Worm (Caenorhabditis elegans) whole organism, L4 larva: ENCODE measurements around the gene Y54G2A.77.

Experiments
- F10B5.3 ChIP-seq: sonication (generic microtip); optimal IDR thresholded peaks from 2 replicates; lab custom pipeline; 2016; ENCODE audit warnings: mild to moderate bottlenecking, missing genetic modification characterization, missing compliant biosample characterization
- F26F4.8 ChIP-seq: fragments of 200-800 bp; sonication (Bioruptor generic); conservative IDR thresholded peaks from 2 replicates; pipeline ENCODE4 v1.3.6; 2022; ENCODE audit warnings: missing genetic modification characterization, missing compliant biosample characterization
- T26A8.4 ChIP-seq: fragments of 200-800 bp; sonication (Bioruptor generic); IDR thresholded peaks from 2 replicates; pipeline ENCODE4 v1.3.6; 2022; ENCODE audit warnings: missing genetic modification characterization, missing compliant biosample characterization
- Y105C5A.15 ChIP-seq: fragments of 200-800 bp; sonication (Bioruptor generic); IDR thresholded peaks from 2 replicates; pipeline ENCODE4 v1.3.6; 2022; ENCODE audit warnings: missing genetic modification characterization, missing compliant biosample characterization
- Y5F2A.4 ChIP-seq: fragments of 200-800 bp; sonication (Bioruptor generic); optimal IDR thresholded peaks from 2 replicates; lab custom pipeline; 2018; ENCODE audit warnings: mild to moderate bottlenecking, missing genetic modification characterization, missing compliant biosample characterization
- ZK546.5 ChIP-seq, 2 experiments: sonication (generic microtip); optimal IDR thresholded peaks; 2 replicates each; lab custom pipeline; 2017; ENCODE audit warnings: missing biosample characterization in 2 of 2, missing genetic modification characterization in 2 of 2
- aly-2 ChIP-seq: sonication (generic microtip); optimal IDR thresholded peaks from 2 replicates; lab custom pipeline; 2018; ENCODE audit warnings: missing biosample characterization, missing genetic modification characterization
- ama-1 ChIP-seq: fragments of 150-350 bp; optimal IDR thresholded peaks from 2 replicates; lab custom pipeline; 2014; ENCODE audit warnings: inconsistent platforms, mixed read lengths
- arid-1 ChIP-seq: fragments of 200-800 bp; sonication (Bioruptor generic); conservative IDR thresholded peaks from 2 replicates; pipeline ENCODE4 v1.3.6; 2022; ENCODE audit warnings: missing genetic modification reagents, missing genetic modification characterization, missing compliant biosample characterization
- ceh-20 ChIP-seq: fragments of 200-800 bp; sonication (Bioruptor generic); IDR thresholded peaks from 2 replicates; pipeline ENCODE4 v1.3.6; 2022; ENCODE audit warnings: missing genetic modification reagents, missing genetic modification characterization, missing compliant biosample characterization
- ceh-28 ChIP-seq: fragments of 150-350 bp; optimal IDR thresholded peaks from 2 replicates; lab custom pipeline; 2014; ENCODE audit warnings: missing biosample characterization, missing genetic modification reagents, missing genetic modification characterization
- ceh-32 ChIP-seq: sonication (generic microtip); optimal IDR thresholded peaks from 2 replicates; lab custom pipeline; 2016; ENCODE audit warnings: mild to moderate bottlenecking, missing genetic modification characterization, missing compliant biosample characterization; ENCODE audit not compliant: poor library complexity
- ceh-82 ChIP-seq: sonication (generic microtip); optimal IDR thresholded peaks from 2 replicates; lab custom pipeline; 2017; ENCODE audit warnings: missing biosample characterization, missing genetic modification characterization
- ces-1 ChIP-seq: fragments of 150-350 bp; sonication (generic microtip); optimal IDR thresholded peaks from 4 replicates; lab custom pipeline; 2014; ENCODE audit warnings: missing biosample characterization, missing genetic modification reagents, missing genetic modification characterization
- cey-2 ChIP-seq: sonication (generic microtip); optimal IDR thresholded peaks from 3 replicates; lab custom pipeline; 2017; ENCODE audit warnings: missing genetic modification characterization, mild to moderate bottlenecking, missing compliant biosample characterization, antibody characterized with exemption, borderline replicate concordance; ENCODE audit not compliant: insufficient read depth
- ctbp-1 ChIP-seq: fragments of 200-800 bp; sonication (Bioruptor generic); IDR thresholded peaks from 2 replicates; pipeline ENCODE4 v1.3.6; 2022; ENCODE audit warnings: missing genetic modification reagents, missing genetic modification characterization, missing compliant biosample characterization
- daf-8 ChIP-seq: fragments of 200-800 bp; sonication (Bioruptor generic); IDR thresholded peaks from 2 replicates; pipeline ENCODE4 v1.3.6; 2022; ENCODE audit warnings: missing genetic modification characterization, missing compliant biosample characterization
- dmd-8 ChIP-seq: fragments of 200-800 bp; sonication (Bioruptor generic); IDR thresholded peaks from 2 replicates; pipeline ENCODE4 v1.3.6; 2022; ENCODE audit warnings: missing genetic modification characterization, missing compliant biosample characterization
- dmd-9 ChIP-seq: fragments of 200-800 bp; sonication (Bioruptor generic); IDR thresholded peaks from 2 replicates; pipeline ENCODE4 v1.3.6; 2022; ENCODE audit warnings: missing genetic modification reagents, missing genetic modification characterization, missing compliant biosample characterization
- duxl-1 ChIP-seq: sonication (generic microtip); optimal IDR thresholded peaks from 2 replicates; lab custom pipeline; 2016; ENCODE audit warnings: mild to moderate bottlenecking, missing genetic modification characterization, moderate library complexity, missing compliant biosample characterization; ENCODE audit not compliant: poor library complexity
- egl-27 ChIP-seq: sonication (generic microtip); optimal IDR thresholded peaks from 3 replicates; lab custom pipeline; 2017; ENCODE audit warnings: missing biosample characterization, missing genetic modification reagents, missing genetic modification characterization
- hif-1 ChIP-seq, 2 experiments: sonication (generic microtip); optimal IDR thresholded peaks; 2 replicates each; lab custom pipeline; 2016 to 2017; ENCODE audit warnings: missing compliant biosample characterization in 2 of 2, missing genetic modification characterization in 2 of 2, missing genetic modification reagents in 2 of 2, missing genotype in 2 of 2, mild to moderate bottlenecking in 1 of 2
- jun-1 ChIP-seq: fragments of 150-350 bp; optimal IDR thresholded peaks from 2 replicates; lab custom pipeline; 2014; ENCODE audit warnings: missing biosample characterization, missing genetic modification reagents, missing genetic modification characterization
- lin-1 ChIP-seq: fragments of 200-800 bp; sonication (Bioruptor generic); IDR thresholded peaks from 2 replicates; pipeline ENCODE4 v1.3.6; 2022; ENCODE audit warnings: missing genetic modification reagents, missing genetic modification characterization, missing compliant biosample characterization
- lin-13 ChIP-seq: fragments of 150-350 bp; optimal IDR thresholded peaks from 2 replicates; lab custom pipeline; 2014; ENCODE audit warnings: missing biosample characterization, missing genetic modification reagents, missing genetic modification characterization
- lin-15B ChIP-seq: fragments of 150-350 bp; sonication (generic microtip); optimal IDR thresholded peaks from 3 replicates; lab custom pipeline; 2014; ENCODE audit warnings: missing biosample characterization, missing genetic modification characterization
- lin-29 ChIP-seq: fragments of 200-800 bp; sonication (Bioruptor generic); IDR thresholded peaks from 2 replicates; pipeline ENCODE4 v1.3.6; 2022; ENCODE audit warnings: missing genetic modification reagents, missing genetic modification characterization, missing compliant biosample characterization
- lin-38 ChIP-seq: fragments of 200-800 bp; sonication (Bioruptor generic); IDR thresholded peaks from 2 replicates; pipeline ENCODE4 v1.3.6; 2022; ENCODE audit warnings: missing genetic modification reagents, missing genetic modification characterization, missing compliant biosample characterization
- lsy-2 ChIP-seq, 2 experiments: fragments of 150-350 bp in 1 of 2; sonication (generic microtip) in 1 of 2; optimal IDR thresholded peaks; 2 replicates each; lab custom pipeline; 2014 to 2017; ENCODE audit warnings: missing biosample characterization in 2 of 2, missing genetic modification characterization in 2 of 2
- mdl-1 ChIP-seq, 2 experiments: fragments of 150-350 bp in 1 of 2; sonication (generic microtip) in 1 of 2; optimal IDR thresholded peaks; 2 replicates each; lab custom pipeline; 2014 to 2017; ENCODE audit warnings: missing biosample characterization in 2 of 2, missing genetic modification characterization in 2 of 2
- mdt-29 ChIP-seq: fragments of 200-800 bp; sonication (Bioruptor generic); IDR thresholded peaks from 2 replicates; pipeline ENCODE4 v1.3.6; 2022; ENCODE audit warnings: missing genetic modification reagents, missing genetic modification characterization, missing compliant biosample characterization
- mep-1 ChIP-seq: fragments of 150-350 bp; sonication (generic microtip); optimal IDR thresholded peaks from 3 replicates; lab custom pipeline; 2014; ENCODE audit warnings: missing biosample characterization, missing genetic modification characterization
- mxl-3 ChIP-seq: fragments of 200-800 bp; sonication (Bioruptor generic); optimal IDR thresholded peaks from 2 replicates; lab custom pipeline; 2018; ENCODE audit warnings: mild to moderate bottlenecking, missing genetic modification characterization, missing compliant biosample characterization
- nhr-11 ChIP-seq: fragments of 150-350 bp; optimal IDR thresholded peaks from 2 replicates; lab custom pipeline; 2014; ENCODE audit warnings: missing biosample characterization, missing genetic modification characterization
- nhr-237 ChIP-seq: sonication (generic microtip); optimal IDR thresholded peaks from 2 replicates; lab custom pipeline; 2017; ENCODE audit warnings: missing biosample characterization, missing genetic modification characterization
- nhr-42 ChIP-seq: fragments of 200-800 bp; sonication (Bioruptor generic); IDR thresholded peaks from 2 replicates; pipeline ENCODE4 v1.3.6; 2022; ENCODE audit warnings: missing genetic modification characterization, missing compliant biosample characterization
- nhr-48 ChIP-seq: sonication (generic microtip); optimal IDR thresholded peaks from 2 replicates; lab custom pipeline; 2016; ENCODE audit warnings: mild to moderate bottlenecking, missing genetic modification characterization, missing compliant biosample characterization
- nhr-76 ChIP-seq: fragments of 150-350 bp; optimal IDR thresholded peaks from 2 replicates; lab custom pipeline; 2014; ENCODE audit warnings: missing biosample characterization, missing genetic modification characterization
- nhr-77 ChIP-seq: fragments of 150-350 bp; optimal IDR thresholded peaks from 2 replicates; lab custom pipeline; 2014; ENCODE audit warnings: missing biosample characterization, missing genetic modification characterization
- pha-4 ChIP-seq, 2 experiments: fragments of 150-350 bp in 1 of 2; fragments of 200-800 bp in 1 of 2; sonication (Bioruptor generic) in 1 of 2; IDR thresholded peaks in 1 of 2; optimal IDR thresholded peaks in 1 of 2; 2 replicates each; pipeline versions ENCODE4 v1.3.6 to Lab custom; 2014 to 2022; ENCODE audit warnings: missing genetic modification characterization in 2 of 2, missing genetic modification reagents in 2 of 2, missing biosample characterization in 1 of 2, missing compliant biosample characterization in 1 of 2
- php-3 ChIP-seq: fragments of 200-800 bp; sonication (Bioruptor generic); IDR thresholded peaks from 2 replicates; pipeline ENCODE4 v1.3.6; 2022; ENCODE audit warnings: missing genetic modification reagents, missing genetic modification characterization, missing compliant biosample characterization
- rbr-2 ChIP-seq: sonication (generic microtip); optimal IDR thresholded peaks from 2 replicates; lab custom pipeline; 2016; ENCODE audit warnings: missing genotype, missing genetic modification characterization, missing compliant biosample characterization
- set-16 ChIP-seq: fragments of 200-800 bp; sonication (Bioruptor generic); IDR thresholded peaks from 2 replicates; pipeline ENCODE4 v1.3.6; 2022; ENCODE audit warnings: missing genetic modification reagents, missing genetic modification characterization, missing compliant biosample characterization
- tag-97 ChIP-seq: fragments of 200-800 bp; sonication (Bioruptor generic); IDR thresholded peaks from 2 replicates; pipeline ENCODE4 v1.3.6; 2022; ENCODE audit warnings: missing genetic modification characterization, missing compliant biosample characterization
- tra-1 ChIP-seq: fragments of 200-800 bp; sonication (Bioruptor generic); IDR thresholded peaks from 2 replicates; pipeline ENCODE4 v1.3.6; 2022; ENCODE audit warnings: missing genetic modification reagents, missing genetic modification characterization, missing compliant biosample characterization
- unc-130 ChIP-seq: sonication (generic microtip); optimal IDR thresholded peaks from 2 replicates; lab custom pipeline; 2016; ENCODE audit warnings: missing genetic modification reagents, missing genetic modification characterization, missing compliant biosample characterization
- unc-62 ChIP-seq, 3 experiments: fragments of 150-350 bp in 1 of 3; sonication (generic microtip); optimal IDR thresholded peaks in 2 of 3; peaks in 1 of 3; 1 replicate in 1 of 3; 2 replicates in 2 of 3; lab custom pipeline; 2014 to 2017; ENCODE audit warnings: missing biosample characterization in 3 of 3, missing genetic modification characterization in 3 of 3, missing genetic modification reagents in 3 of 3, missing genotype in 1 of 3
- zfp-2 ChIP-seq: sonication (generic microtip); optimal IDR thresholded peaks from 2 replicates; lab custom pipeline; 2016; ENCODE audit warnings: mild to moderate bottlenecking, missing genetic modification characterization, missing compliant biosample characterization
- ztf-11 ChIP-seq: fragments of 150-350 bp; optimal IDR thresholded peaks from 2 replicates; lab custom pipeline; 2014; ENCODE audit warnings: missing biosample characterization, missing genetic modification characterization
- ztf-7 ChIP-seq: fragments of 150-350 bp; optimal IDR thresholded peaks from 2 replicates; lab custom pipeline; 2014; ENCODE audit warnings: missing biosample characterization, missing genetic modification characterization

Y54G2A.77 gene

ce11 chrIV:2805525-2805924, 43.0 kb downstream of the Y54G2A.77 start, which contains the start of gene Y54G2A.45 (continued):
- TF ChIP-seq cey-2 (tag; lab: Kevin White, UChicago) (no peak), unc-130 (GFP tag; lab: Kevin White, UChicago) (peak; percentile 65), ceh-32 (tag; lab: Kevin White, UChicago) (no peak), ceh-82 (tag; lab: Kevin White, UChicago) (no peak), mxl-3 (peak; percentile 77), pha-4 (GFP tag; IDR thresholded peaks at IDR 0.05; lab: Robert Waterston, UW) (peak; percentile 80), pha-4 (tag; optimal IDR thresholded peaks at IDR 0.05; lab: Kevin White, UChicago) (no peak), tag-97 (GFP tag; lab: Robert Waterston, UW) (no peak), ces-1 (GFP tag; lab: Kevin White, UChicago) (no peak), F26F4.8 (GFP tag; lab: Robert Waterston, UW) (peak; percentile 90), lin-1 (no peak), aly-2 (tag; lab: Kevin White, UChicago) (no peak), F10B5.3 (tag; lab: Kevin White, UChicago) (peak; percentile 58), nhr-77 (tag; lab: Kevin White, UChicago) (peak; percentile 15), daf-8 (GFP tag; lab: Robert Waterston, UW) (no peak), jun-1 (tag; lab: Kevin White, UChicago) (no peak), Y5F2A.4 (GFP tag; lab: Kevin White, UChicago) (no peak), lin-15B (tag; lab: Kevin White, UChicago) (no peak), nhr-237 (no peak), arid-1 (peak; percentile 78), ceh-20 (GFP tag; lab: Robert Waterston, UW) (peak; percentile 65), ama-1 (no peak), lin-13 (peak; percentile 87), set-16 (no peak), ztf-7 (tag; lab: Kevin White, UChicago) (no peak), mdl-1 (tag; optimal IDR thresholded peaks at IDR 0.05; lab: Kevin White, UChicago) (peak in 1 of 2 experiments; percentile 32), nhr-76 (tag; lab: Kevin White, UChicago) (no peak), hif-1 (tag; optimal IDR thresholded peaks at IDR 0.05; lab: Kevin White, UChicago) (peak in 1 of 2 experiments; percentile 57), T26A8.4 (GFP tag; lab: Robert Waterston, UW) (peak; percentile 60), php-3 (GFP tag; lab: Robert Waterston, UW) (peak; percentile 78), Y105C5A.15 (GFP tag; lab: Robert Waterston, UW) (no peak), mep-1 (peak; percentile 78), tra-1 (peak; percentile 89), unc-62 (GFP tag; optimal IDR thresholded peaks at IDR 0.05 in 1 of 2; lab: Kevin White, UChicago) (no peak), unc-62 (tag; optimal IDR thresholded peaks at IDR 0.05; lab: Kevin White, UChicago) (no peak), dmd-8 (GFP tag; lab: Robert Waterston, UW) (peak; percentile 77; the same call in 1 of the 2 replicates), ctbp-1 (GFP tag; lab: Robert Waterston, UW) (peak; percentile 74; the same call in 1 of the 2 replicates), nhr-11 (tag; lab: Kevin White, UChicago) (peak; percentile 55), rbr-2 (peak; percentile 51), lin-29 (GFP tag; lab: Robert Waterston, UW) (no peak), duxl-1 (tag; lab: Kevin White, UChicago) (peak; percentile 38), nhr-48 (tag; lab: Kevin White, UChicago) (peak; percentile 84), nhr-42 (GFP tag; lab: Robert Waterston, UW) (peak; percentile 69; the same call in 1 of the 2 replicates), zfp-2 (tag; lab: Kevin White, UChicago) (peak; percentile 8), ZK546.5 (tag; optimal IDR thresholded peaks at IDR 0.05; lab: Kevin White, UChicago) (no peak), dmd-9 (GFP tag; lab: Robert Waterston, UW) (peak; percentile 72; the same call in 1 of the 2 replicates), egl-27 (tag; lab: Kevin White, UChicago) (no peak), lin-38 (GFP tag; lab: Robert Waterston, UW) (peak; percentile 80), ceh-28 (no peak), lsy-2 (tag; optimal IDR thresholded peaks at IDR 0.05; lab: Kevin White, UChicago) (peak in 1 of 2 experiments; percentile 69), ztf-11 (tag; lab: Kevin White, UChicago) (no peak), mdt-29 (GFP tag; lab: Robert Waterston, UW) (peak; percentile 53; the same call in 1 of the 2 replicates)
